Worm (Caenorhabditis elegans) whole organism, L2 larva: Measurements from ENCODE around the gene C25H3.7.

ENCODE experiments used
- elt-3 ChIP-seq: sonication (generic microtip); optimal IDR thresholded peaks from 2 replicates; lab custom pipeline; 2017; ENCODE audit warnings: missing biosample characterization, missing genetic modification characterization
- nhr-11 ChIP-seq: fragments of 150-350 bp; optimal IDR thresholded peaks from 2 replicates; lab custom pipeline; 2014; ENCODE audit warnings: missing biosample characterization, missing genetic modification characterization
- peb-1 ChIP-seq: fragments of 150-350 bp; optimal IDR thresholded peaks from 2 replicates; lab custom pipeline; 2014; ENCODE audit warnings: missing biosample characterization, missing genetic modification characterization
- sem-4 ChIP-seq: fragments of 150-350 bp; optimal IDR thresholded peaks from 2 replicates; lab custom pipeline; 2014; ENCODE audit warnings: missing biosample characterization, missing genetic modification reagents, missing genetic modification characterization

DNA sequence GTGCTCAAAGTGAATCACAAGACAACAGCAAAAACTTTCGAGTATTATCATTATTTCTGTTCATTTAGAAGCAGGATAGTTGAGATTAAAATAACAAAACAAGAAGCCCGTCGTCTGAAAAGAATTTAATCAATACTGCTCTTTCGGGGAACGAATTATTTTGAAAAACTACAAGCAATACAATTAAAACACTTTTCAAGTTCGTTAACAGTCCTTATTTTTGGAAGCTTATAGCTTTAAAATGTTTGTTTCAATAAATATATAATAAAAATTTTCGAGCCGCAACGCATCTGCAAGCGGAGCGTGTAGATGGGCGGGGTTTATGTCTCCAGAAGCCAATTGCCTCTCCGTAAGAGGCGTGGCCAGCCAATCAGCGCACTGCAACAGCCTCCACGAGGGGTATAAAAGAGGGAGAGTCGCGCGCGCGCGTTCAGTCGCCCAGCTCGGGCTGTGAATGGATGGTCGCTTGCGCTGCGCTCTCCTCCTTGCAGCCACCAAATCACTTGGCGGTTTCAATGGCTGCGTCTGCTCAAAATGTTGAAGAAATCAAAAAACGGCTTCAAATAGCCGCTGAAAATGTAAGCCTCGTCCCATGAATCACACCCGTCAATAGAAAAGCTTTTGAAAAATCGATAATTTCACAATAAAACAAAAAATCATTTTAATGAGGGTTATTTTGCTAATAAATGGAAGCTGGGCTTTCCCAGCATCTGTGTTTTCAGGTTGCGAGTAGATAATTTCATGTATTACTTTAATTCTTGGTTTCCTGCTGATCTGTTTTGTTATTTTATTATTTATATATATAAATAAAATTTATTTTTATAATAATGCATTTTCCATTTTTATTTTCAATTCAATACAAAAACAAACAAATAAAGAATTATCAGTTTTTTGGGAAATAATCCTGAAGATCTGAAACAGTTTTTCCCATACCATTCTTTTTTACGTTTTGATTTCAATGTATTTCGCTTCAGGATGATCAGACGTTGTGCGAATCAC, 7.7 kb downstream of the C25H3.7 start, which contains the start of the genes ift-43 and mdt-26:
- TF ChIP-seq nhr-11 (tag; lab: Kevin White, UChicago) = no peak
- no peak for TF ChIP-seq elt-3 (tag; lab: Kevin White, UChicago)
- no peak for TF ChIP-seq peb-1
- peak; percentile 67 for TF ChIP-seq sem-4 (tag; lab: Kevin White, UChicago)
